Fruit fly (Drosophila melanogaster): ENCODE measurements around the gene wb.

dm6 chr2L:14369933-14370776, 107.3 kb downstream of the wb start:
- TF ChIP-seq EcR (GFP tag; optimal IDR thresholded peaks at IDR 0.05) (no peak), CG10348 (GFP tag; IDR thresholded peaks at IDR 0.05) (no peak; the same call in 1 of the 2 replicates), CG8301 (tag; optimal IDR thresholded peaks at IDR 0.05) (peak; percentile 96), CG4496 (GFP tag; IDR thresholded peaks at IDR 0.05) (peak; percentile 97), CG9948 (tag; optimal IDR thresholded peaks at IDR 0.05) (peak; percentile 94), CG34367 (tag; optimal IDR thresholded peaks at IDR 0.05) (peak; percentile 93), gl (tag; optimal IDR thresholded peaks at IDR 0.05) (peak; percentile 91), Pif1A (GFP tag; optimal IDR thresholded peaks at IDR 0.05) (peak; percentile 98), CG15710 (tag; optimal IDR thresholded peaks at IDR 0.05) (peak; percentile 90), rn (GFP tag; IDR thresholded peaks at IDR 0.05) (peak; percentile 90), fd96Ca (GFP tag; IDR thresholded peaks at IDR 0.05) (peak; percentile 98), CG14655 (GFP tag; optimal IDR thresholded peaks at IDR 0.05) (peak; percentile 96), Ets98B (GFP tag; IDR thresholded peaks at IDR 0.05) (peak; percentile 97), CG13204 (GFP tag; optimal IDR thresholded peaks at IDR 0.05) (peak; percentile 79)
